Fruit fly (Drosophila melanogaster) S2 (cell line): ENCODE data around the gene CG5958.

ENCODE experiments used
- CG8478 ChIP-seq: fragments of >200 bp; optimal IDR thresholded peaks from 2 replicates; lab custom pipeline; 2018
- CTCF ChIP-seq, 2 experiments: fragments of >200 bp; optimal IDR thresholded peaks; 2 replicates each; lab custom pipeline; 2018

The CG5958 gene

dm6 chr2L:7436492-7437324 lies 3.4 kb upstream of the CG5958 start:
- TF ChIP-seq CTCF (optimal IDR thresholded peaks at IDR 0.05; lab: Kevin White, UChicago) (no peak), CG8478 (lab: Kevin White, UChicago) (no peak)

dm6 chr2L:7435475-7435874 lies 2.2 kb upstream of the CG5958 start:
- no peak for TF ChIP-seq CTCF (optimal IDR thresholded peaks at IDR 0.05; lab: Kevin White, UChicago)
- no peak for TF ChIP-seq CG8478 (lab: Kevin White, UChicago)

dm6 chr2L:7434737-7435356 lies 1.5 kb upstream of the CG5958 start:
- TF ChIP-seq CTCF (optimal IDR thresholded peaks at IDR 0.05; lab: Kevin White, UChicago) (no peak), CG8478 (lab: Kevin White, UChicago) (no peak)

- no peak for TF ChIP-seq CTCF (optimal IDR thresholded peaks at IDR 0.05; lab: Kevin White, UChicago)
- TF ChIP-seq CG8478 (lab: Kevin White, UChicago) = no peak
Measured at dm6 chr2L:7433957-7434736, 831 bp upstream of the CG5958 start.

dm6 chr2L:7431861-7432601 lies 1.3 kb downstream of the CG5958 start:
- TF ChIP-seq CTCF (optimal IDR thresholded peaks at IDR 0.05; lab: Kevin White, UChicago) (no peak), CG8478 (lab: Kevin White, UChicago) (no peak)

dm6 chr2L:7430313-7430712 lies 3.0 kb downstream of the CG5958 start:
- TF ChIP-seq CTCF (optimal IDR thresholded peaks at IDR 0.05; lab: Kevin White, UChicago) = no peak
- TF ChIP-seq CG8478 (lab: Kevin White, UChicago) = no peak

dm6 chr2L:7427786-7428137 lies 5.6 kb downstream of the CG5958 start:
- TF ChIP-seq CTCF (optimal IDR thresholded peaks at IDR 0.05; lab: Kevin White, UChicago) = no peak
- TF ChIP-seq CG8478 (lab: Kevin White, UChicago) = no peak

dm6 chr2L:7427067-7427785 lies 6.1 kb downstream of the CG5958 start:
- TF ChIP-seq CTCF (optimal IDR thresholded peaks at IDR 0.05; lab: Kevin White, UChicago) (peak; percentile 43 to 60), CG8478 (lab: Kevin White, UChicago) (no peak)

dm6 chr2L:7426326-7427066 lies 6.8 kb downstream of the CG5958 start, which contains the start of gene muc:
Gene muc (plus strand): TSS chr2L:7426866.
- TF ChIP-seq CG8478 (lab: Kevin White, UChicago) (no peak), CTCF (optimal IDR thresholded peaks at IDR 0.05; lab: Kevin White, UChicago) (no peak)

- TF ChIP-seq CG8478 (lab: Kevin White, UChicago) (no peak), CTCF (optimal IDR thresholded peaks at IDR 0.05; lab: Kevin White, UChicago) (no peak)
Measured at dm6 chr2L:7425690-7426056, 7.6 kb downstream of the CG5958 start.

dm6 chr2L:7424907-7425689 lies 8.2 kb downstream of the CG5958 start:
- TF ChIP-seq CTCF (optimal IDR thresholded peaks at IDR 0.05; lab: Kevin White, UChicago) (no peak), CG8478 (lab: Kevin White, UChicago) (no peak)

- no peak for TF ChIP-seq CTCF (optimal IDR thresholded peaks at IDR 0.05; lab: Kevin White, UChicago)
- TF ChIP-seq CG8478 (lab: Kevin White, UChicago) = no peak
Measured at dm6 chr2L:7424282-7424905, 8.9 kb downstream of the CG5958 start.
